Worm (Caenorhabditis elegans) whole organism, L1 larva: ENCODE measurements around the gene svop-1.
A peak's percentile ranks its signal among the peaks of the same experiment; 100 is the strongest.
"Not testable (repeated sequence)": the region's sequence is repeated elsewhere in the genome, so short reads cannot be mapped to it uniquely, and the experiment has no call there.

Source experiments
- C04F5.9 ChIP-seq: sonication (generic microtip); optimal IDR thresholded peaks from 2 replicates; lab custom pipeline; 2016; ENCODE audit warnings: missing genetic modification characterization, missing compliant biosample characterization
- C16A3.4 ChIP-seq: fragments of 150-350 bp; optimal IDR thresholded peaks from 2 replicates; lab custom pipeline; 2014; ENCODE audit warnings: missing biosample characterization, missing genetic modification characterization
- C34B4.2 ChIP-seq: sonication (generic microtip); optimal IDR thresholded peaks from 2 replicates; lab custom pipeline; 2017; ENCODE audit warnings: mild to moderate bottlenecking, missing genetic modification characterization, missing compliant biosample characterization
- F16B12.6 ChIP-seq: fragments of 150-350 bp; optimal IDR thresholded peaks from 2 replicates; lab custom pipeline; 2014; ENCODE audit warnings: missing biosample characterization, missing genetic modification characterization
- Y116A8C.19 ChIP-seq: sonication (generic microtip); optimal IDR thresholded peaks from 2 replicates; lab custom pipeline; 2016; ENCODE audit warnings: missing compliant biosample characterization, missing genetic modification characterization, borderline replicate concordance
- ceh-82 ChIP-seq, 3 experiments: fragments of 150-350 bp in 1 of 3; sonication (generic microtip) in 2 of 3; optimal IDR thresholded peaks; 2 replicates each; lab custom pipeline; 2014 to 2017; ENCODE audit warnings: missing biosample characterization in 3 of 3, missing genetic modification characterization in 3 of 3
- ceh-90 ChIP-seq: sonication (generic microtip); optimal IDR thresholded peaks from 2 replicates; lab custom pipeline; 2016; ENCODE audit warnings: missing genetic modification characterization, missing compliant biosample characterization
- ces-1 ChIP-seq: fragments of 150-350 bp; optimal IDR thresholded peaks from 2 replicates; lab custom pipeline; 2014; ENCODE audit warnings: missing biosample characterization, missing genetic modification reagents, missing genetic modification characterization
- dpl-1 ChIP-seq, 3 experiments: fragments of 150-350 bp in 2 of 3; sonication (generic microtip) in 1 of 3; optimal IDR thresholded peaks; 2 replicates each; lab custom pipeline; 2014 to 2017; ENCODE audit warnings: missing biosample characterization in 3 of 3, missing genetic modification characterization in 3 of 3, missing genetic modification reagents in 3 of 3
- efl-1 ChIP-seq, 4 experiments: fragments of 150-350 bp; optimal IDR thresholded peaks in 3 of 4; peaks in 1 of 4; 1 replicate in 1 of 4; 2 replicates in 3 of 4; lab custom pipeline; 2014; ENCODE audit warnings: missing biosample characterization in 2 of 4, missing genetic modification characterization in 2 of 4, missing genetic modification reagents in 2 of 4
- efl-3 ChIP-seq: fragments of 200-800 bp; sonication (Bioruptor generic); optimal IDR thresholded peaks from 2 replicates; lab custom pipeline; 2018; ENCODE audit warnings: mild to moderate bottlenecking, missing genetic modification characterization, missing compliant biosample characterization
- egl-13 ChIP-seq: sonication (generic microtip); optimal IDR thresholded peaks from 2 replicates; lab custom pipeline; 2016; ENCODE audit warnings: missing genotype, missing genetic modification reagents, missing genetic modification characterization, missing compliant biosample characterization
- egl-27 ChIP-seq, 2 experiments: fragments of 150-350 bp in 1 of 2; sonication (generic microtip); optimal IDR thresholded peaks; 3 replicates each; lab custom pipeline; 2017 to 2018; ENCODE audit warnings: missing biosample characterization in 2 of 2, missing genetic modification characterization in 2 of 2, missing genetic modification reagents in 2 of 2
- elt-2 ChIP-seq: sonication (generic microtip); optimal IDR thresholded peaks from 2 replicates; lab custom pipeline; 2016; ENCODE audit warnings: missing genetic modification characterization, mild to moderate bottlenecking, inconsistent platforms, missing compliant biosample characterization, missing genetic modification reagents
- fkh-10 ChIP-seq: sonication (generic microtip); optimal IDR thresholded peaks from 2 replicates; lab custom pipeline; 2017; ENCODE audit warnings: missing biosample characterization, missing genetic modification reagents, missing genetic modification characterization
- fkh-4 ChIP-seq: sonication (generic microtip); optimal IDR thresholded peaks from 2 replicates; lab custom pipeline; 2016; ENCODE audit warnings: missing compliant biosample characterization, missing genetic modification characterization, borderline replicate concordance
- hlh-17 ChIP-seq: fragments of 200-800 bp; sonication (Bioruptor generic); optimal IDR thresholded peaks from 2 replicates; lab custom pipeline; 2018; ENCODE audit warnings: missing genetic modification characterization, mild to moderate bottlenecking, missing compliant biosample characterization, moderate library complexity, borderline replicate concordance
- hpl-2 ChIP-seq: fragments of 150-350 bp; optimal IDR thresholded peaks from 2 replicates; lab custom pipeline; 2014; ENCODE audit warnings: missing biosample characterization, missing genetic modification reagents, missing genetic modification characterization
- irx-1 ChIP-seq: sonication (generic microtip); optimal IDR thresholded peaks from 2 replicates; lab custom pipeline; 2016; ENCODE audit warnings: missing genetic modification characterization, missing compliant biosample characterization
- isw-1 ChIP-seq: fragments of 200-800 bp; sonication (Bioruptor generic); IDR thresholded peaks from 2 replicates; pipeline ENCODE4 v1.3.6; 2022; ENCODE audit warnings: missing genetic modification characterization, missing compliant biosample characterization
- lin-13 ChIP-seq: fragments of 150-350 bp; optimal IDR thresholded peaks from 2 replicates; lab custom pipeline; 2014; ENCODE audit warnings: missing biosample characterization, missing genetic modification reagents, missing genetic modification characterization
- lin-39 ChIP-seq: fragments of 150-350 bp; optimal IDR thresholded peaks from 2 replicates; lab custom pipeline; 2014; ENCODE audit warnings: missing biosample characterization, missing genetic modification reagents, missing genetic modification characterization
- mab-9 ChIP-seq: fragments of 200-800 bp; sonication (Bioruptor generic); IDR thresholded peaks from 2 replicates; pipeline ENCODE4 v1.3.6; 2022; ENCODE audit warnings: missing genetic modification reagents, missing genetic modification characterization, missing compliant biosample characterization
- mdl-1 ChIP-seq, 2 experiments: fragments of 150-350 bp; optimal IDR thresholded peaks; 2 replicates each; lab custom pipeline; 2014 to 2017; ENCODE audit warnings: missing biosample characterization in 2 of 2, missing genetic modification characterization in 2 of 2, inconsistent platforms in 1 of 2
- mef-2 ChIP-seq: fragments of 150-350 bp; optimal IDR thresholded peaks from 2 replicates; lab custom pipeline; 2014; ENCODE audit warnings: missing biosample characterization, missing genetic modification characterization
- nhr-11 ChIP-seq: fragments of 150-350 bp; optimal IDR thresholded peaks from 2 replicates; lab custom pipeline; 2014; ENCODE audit warnings: missing biosample characterization, missing genetic modification characterization
- nhr-12 ChIP-seq: sonication (generic microtip); optimal IDR thresholded peaks from 2 replicates; lab custom pipeline; 2017; ENCODE audit warnings: missing biosample characterization, missing genetic modification characterization
- nhr-71 ChIP-seq: sonication (generic microtip); optimal IDR thresholded peaks from 2 replicates; lab custom pipeline; 2016; ENCODE audit warnings: mild to moderate bottlenecking, missing genetic modification characterization, moderate library complexity, missing compliant biosample characterization
- nhr-76 ChIP-seq: sonication (generic microtip); optimal IDR thresholded peaks from 2 replicates; lab custom pipeline; 2017; ENCODE audit warnings: missing biosample characterization, missing genetic modification characterization
- nhr-90 ChIP-seq: sonication (generic microtip); optimal IDR thresholded peaks from 2 replicates; lab custom pipeline; 2016; ENCODE audit warnings: mild to moderate bottlenecking, missing genetic modification characterization, missing compliant biosample characterization; ENCODE audit not compliant: poor library complexity
- pax-3 ChIP-seq: fragments of 200-800 bp; sonication (Bioruptor generic); optimal IDR thresholded peaks from 2 replicates; lab custom pipeline; 2018; ENCODE audit warnings: mild to moderate bottlenecking, missing genetic modification characterization, moderate library complexity, missing compliant biosample characterization
- pqm-1 ChIP-seq: sonication (generic microtip); optimal IDR thresholded peaks from 3 replicates; lab custom pipeline; 2017; ENCODE audit warnings: missing biosample characterization, missing genetic modification characterization
- rnt-1 ChIP-seq: sonication (generic microtip); optimal IDR thresholded peaks from 2 replicates; lab custom pipeline; 2016; ENCODE audit warnings: mild to moderate bottlenecking, missing genetic modification characterization, moderate library complexity, missing compliant biosample characterization
- snpc-4 ChIP-seq: fragments of 150-350 bp; optimal IDR thresholded peaks from 2 replicates; lab custom pipeline; 2014; ENCODE audit warnings: missing biosample characterization, missing genetic modification characterization
- sptf-1 ChIP-seq: fragments of 150-350 bp; optimal IDR thresholded peaks from 2 replicates; lab custom pipeline; 2014; ENCODE audit warnings: missing biosample characterization, missing genetic modification characterization
- swsn-7 ChIP-seq: sonication (generic microtip); optimal IDR thresholded peaks from 2 replicates; lab custom pipeline; 2016; ENCODE audit warnings: missing genetic modification characterization, missing compliant biosample characterization
- unc-130 ChIP-seq: fragments of 150-350 bp; optimal IDR thresholded peaks from 2 replicates; lab custom pipeline; 2017; ENCODE audit warnings: missing biosample characterization, missing genetic modification characterization, inconsistent platforms
- unc-62 ChIP-seq: fragments of 150-350 bp; optimal IDR thresholded peaks from 2 replicates; lab custom pipeline; 2014; ENCODE audit warnings: missing biosample characterization, missing genetic modification reagents, missing genetic modification characterization
- unc-86 ChIP-seq: sonication (generic microtip); optimal IDR thresholded peaks from 2 replicates; lab custom pipeline; 2016; ENCODE audit warnings: missing genetic modification characterization, missing compliant biosample characterization
- vab-15 ChIP-seq: sonication (generic microtip); optimal IDR thresholded peaks from 2 replicates; lab custom pipeline; 2017; ENCODE audit warnings: missing genotype, mild to moderate bottlenecking, missing genetic modification characterization, missing compliant biosample characterization
- xbp-1 ChIP-seq: sonication (generic microtip); optimal IDR thresholded peaks from 2 replicates; lab custom pipeline; 2016; ENCODE audit warnings: missing genetic modification characterization, missing compliant biosample characterization
- zip-4 ChIP-seq: fragments of 200-800 bp; sonication (Bioruptor generic); optimal IDR thresholded peaks from 2 replicates; lab custom pipeline; 2018; ENCODE audit warnings: mild to moderate bottlenecking, missing genetic modification characterization, moderate library complexity, missing compliant biosample characterization
- ztf-11 ChIP-seq, 2 experiments: sonication (generic microtip); optimal IDR thresholded peaks; 2 replicates each; lab custom pipeline; 2016 to 2017; ENCODE audit warnings: missing genetic modification characterization in 2 of 2, missing biosample characterization in 1 of 2, missing compliant biosample characterization in 1 of 2

svop-1 gene

DNA sequence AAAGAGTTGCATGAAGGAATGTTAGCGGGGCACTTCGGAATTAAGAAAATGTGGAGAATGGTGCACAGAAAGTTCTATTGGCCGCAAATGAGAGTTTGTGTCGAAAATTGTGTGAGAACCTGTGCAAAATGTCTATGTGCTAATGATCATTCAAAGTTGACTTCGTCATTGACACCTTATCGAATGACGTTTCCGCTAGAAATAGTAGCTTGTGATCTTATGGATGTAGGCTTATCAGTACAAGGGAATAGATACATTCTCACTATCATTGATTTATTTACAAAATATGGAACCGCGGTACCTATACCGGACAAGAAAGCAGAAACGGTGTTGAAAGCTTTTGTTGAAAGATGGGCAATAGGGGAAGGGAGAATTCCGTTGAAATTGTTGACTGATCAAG is 26.8 kb downstream of the svop-1 start:
- TF ChIP-seq unc-62 (GFP tag; lab: Kevin White, UChicago) (no peak), efl-1 (optimal IDR thresholded peaks at IDR 0.05; lab: Kevin White, UChicago) (no peak), efl-1 (GFP tag; optimal IDR thresholded peaks at IDR 0.05 in 1 of 2; lab: Kevin White, UChicago) (peak in 1 of 2 experiments; percentile 65)

DNA sequence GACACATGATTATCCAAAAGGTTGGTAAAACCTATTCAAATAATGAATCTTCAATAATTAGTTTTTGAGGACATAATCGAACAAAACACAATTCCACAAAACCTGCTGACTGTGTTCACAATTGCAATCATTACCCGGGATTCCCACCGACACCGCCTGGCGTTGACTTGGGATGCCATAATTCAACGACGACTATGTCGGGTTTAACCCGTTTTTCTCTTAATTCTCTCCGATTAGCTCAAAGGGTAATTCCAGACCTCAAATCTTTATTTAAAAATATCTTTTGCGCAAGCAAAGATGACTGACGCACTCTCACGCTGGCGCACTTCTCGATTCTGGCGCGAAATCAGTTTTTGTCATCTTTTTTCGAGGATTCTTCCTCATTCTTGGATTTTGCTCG is 32.9 kb downstream of the svop-1 start:
- not testable (repeated sequence) for TF ChIP-seq efl-1 (optimal IDR thresholded peaks at IDR 0.05; lab: Kevin White, UChicago)
- TF ChIP-seq efl-1 (GFP tag; optimal IDR thresholded peaks at IDR 0.05 in 1 of 2; lab: Kevin White, UChicago): peak in 1 of 2 experiments; percentile 77

ce11 chrIII:8851961-8852360 is 33.3 kb downstream of the svop-1 start, which contains the start of gene plg-1:
plg-1 (plus strand) TSS chrIII:8852261.
- TF ChIP-seq nhr-76 (tag; lab: Kevin White, UChicago) (no peak), C16A3.4 (no peak), unc-86 (no peak), mef-2 (tag; lab: Kevin White, UChicago) (no peak), ces-1 (no peak), xbp-1 (tag; lab: Kevin White, UChicago) (no peak), elt-2 (tag; lab: Kevin White, UChicago) (no peak)
- TF ChIP-seq, all 84 proteins: peak for 0

DNA sequence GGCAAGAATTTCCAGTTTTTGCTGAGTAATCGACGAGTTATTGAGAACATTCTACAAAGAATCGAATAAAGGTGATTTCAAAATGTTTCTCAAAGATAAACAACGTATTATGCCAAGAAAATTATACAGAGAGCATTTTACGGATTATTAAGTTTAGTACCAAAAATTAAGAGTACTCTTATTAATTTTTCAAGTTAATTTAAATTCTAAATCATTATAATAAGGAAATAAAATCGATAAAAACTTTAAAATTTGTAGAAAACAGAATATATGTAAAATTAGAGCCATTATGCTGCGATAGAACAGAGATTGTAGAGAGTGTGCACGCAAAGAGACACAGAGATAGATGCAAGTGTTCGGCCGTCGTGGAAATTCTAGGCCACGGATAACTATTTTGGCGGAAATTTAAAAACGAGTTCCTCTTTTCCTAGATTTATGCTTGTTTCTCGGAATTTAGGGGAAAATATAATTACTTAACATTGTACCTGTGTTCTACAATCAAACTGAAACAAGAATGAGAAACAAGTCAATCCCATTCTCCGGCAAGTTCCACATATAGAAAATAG is 34.7 kb downstream of the svop-1 start, which contains the start of gene F44E2.9:
Gene F44E2.9, minus strand, starts transcription at position 51 of the 566 bp plus-strand sequence.
- TF ChIP-seq Y116A8C.19 (tag; lab: Kevin White, UChicago) (peak; percentile 2), irx-1 (tag; lab: Kevin White, UChicago) (peak; percentile 62), ztf-11 (tag; optimal IDR thresholded peaks at IDR 0.05; lab: Kevin White, UChicago) (peak in 1 of 2 experiments; percentile 78), nhr-76 (tag; lab: Kevin White, UChicago) (no peak), C04F5.9 (peak; percentile 69), lin-39 (tag; lab: Kevin White, UChicago) (no peak), nhr-12 (tag; lab: Kevin White, UChicago) (no peak), dpl-1 (GFP tag; optimal IDR thresholded peaks at IDR 0.05; lab: Kevin White, UChicago) (peak; percentile 89 to 95 (median 93)), snpc-4 (tag; lab: Kevin White, UChicago) (peak; percentile 22), zip-4 (GFP tag; lab: Kevin White, UChicago) (no peak), hpl-2 (no peak), egl-27 (tag; optimal IDR thresholded peaks at IDR 0.05; lab: Kevin White, UChicago) (no peak), unc-62 (GFP tag; lab: Kevin White, UChicago) (no peak), fkh-4 (tag; lab: Kevin White, UChicago) (peak; percentile 69), sptf-1 (no peak), efl-1 (optimal IDR thresholded peaks at IDR 0.05; lab: Kevin White, UChicago) (peak; percentile 94 to 95), efl-1 (GFP tag; optimal IDR thresholded peaks at IDR 0.05 in 1 of 2; lab: Kevin White, UChicago) (peak; percentile 94 to 99), nhr-11 (tag; lab: Kevin White, UChicago) (no peak), C34B4.2 (tag; lab: Kevin White, UChicago) (no peak), nhr-71 (tag; lab: Kevin White, UChicago) (peak; percentile 80), F16B12.6 (peak; percentile 50), mab-9 (no peak), efl-3 (no peak), elt-2 (tag; lab: Kevin White, UChicago) (peak; percentile 16), pax-3 (peak; percentile 69), vab-15 (tag; lab: Kevin White, UChicago) (no peak), pqm-1 (tag; lab: Kevin White, UChicago) (no peak), nhr-90 (tag; lab: Kevin White, UChicago) (peak; percentile 79), fkh-10 (GFP tag; lab: Kevin White, UChicago) (peak; percentile 7), lin-13 (GFP tag; lab: Kevin White, UChicago) (peak; percentile 26), unc-130 (tag; lab: Kevin White, UChicago) (peak; percentile 51), egl-13 (peak; percentile 64), hlh-17 (GFP tag; lab: Kevin White, UChicago) (no peak), rnt-1 (peak; percentile 96), isw-1 (peak; percentile 67), mef-2 (tag; lab: Kevin White, UChicago) (no peak), swsn-7 (tag; lab: Kevin White, UChicago) (peak; percentile 69), ceh-90 (tag; lab: Kevin White, UChicago) (peak; percentile 88), mdl-1 (tag; optimal IDR thresholded peaks at IDR 0.05; lab: Kevin White, UChicago) (peak in 1 of 2 experiments; percentile 20), ceh-82 (tag; optimal IDR thresholded peaks at IDR 0.05; lab: Kevin White, UChicago) (peak; percentile 13 to 75 (median 43))
